Fruit fly (Drosophila melanogaster) whole organism, embryonic: Measurements from ENCODE around the gene CG42240.

Experiments used
- Abd-B ChIP-seq: fragments of 200-800 bp; sonication (Bioruptor generic); optimal IDR thresholded peaks from 2 replicates; lab custom pipeline; 2018; ENCODE audit warnings: missing biosample characterization, mild to moderate bottlenecking, missing genetic modification characterization, moderate library complexity
- Adf1 ChIP-seq: fragments of 200-800 bp; sonication (Bioruptor generic); IDR thresholded peaks from 2 replicates; pipeline ENCODE4 v1.3.6; 2022; ENCODE audit warnings: missing biosample characterization, missing genetic modification characterization
- Atf-2 ChIP-seq: fragments of 200-800 bp; sonication (Bioruptor generic); optimal IDR thresholded peaks from 2 replicates; lab custom pipeline; 2016; ENCODE audit warnings: missing biosample characterization, missing genetic modification characterization
- CG10209 ChIP-seq: fragments of 200-800 bp; sonication (Bioruptor generic); optimal IDR thresholded peaks from 3 replicates; lab custom pipeline; 2017; ENCODE audit warnings: missing biosample characterization, mild to moderate bottlenecking, missing genetic modification characterization, missing genetic modification reagents
- CG10543 ChIP-seq: fragments of 200-800 bp; sonication (Bioruptor generic); optimal IDR thresholded peaks from 3 replicates; lab custom pipeline; 2017; ENCODE audit warnings: missing biosample characterization, mild to moderate bottlenecking, missing genetic modification characterization, moderate library complexity
- CG10979 ChIP-seq: fragments of 200-800 bp; sonication (Bioruptor generic); optimal IDR thresholded peaks from 2 replicates; lab custom pipeline; 2018; ENCODE audit warnings: missing biosample characterization, mild to moderate bottlenecking, missing genetic modification characterization, moderate library complexity
- CG11093 ChIP-seq: fragments of 200-800 bp; sonication (Bioruptor generic); IDR thresholded peaks from 3 replicates; pipeline ENCODE4 v1.3.6; 2022; ENCODE audit warnings: missing biosample characterization, missing genetic modification characterization
- CG12104 ChIP-seq: fragments of 200-800 bp; sonication (Bioruptor generic); optimal IDR thresholded peaks from 3 replicates; lab custom pipeline; 2016; ENCODE audit warnings: missing biosample characterization, missing genetic modification characterization
- CG15073 ChIP-seq: fragments of 200-800 bp; sonication (Bioruptor generic); optimal IDR thresholded peaks from 2 replicates; lab custom pipeline; 2016; ENCODE audit warnings: missing biosample characterization, missing genetic modification characterization
- CG1529 ChIP-seq: fragments of 200-800 bp; sonication (Bioruptor generic); optimal IDR thresholded peaks from 3 replicates; lab custom pipeline; 2018; ENCODE audit warnings: missing biosample characterization, missing genetic modification characterization
- CG15696 ChIP-seq: fragments of 200-800 bp; sonication (Bioruptor generic); optimal IDR thresholded peaks from 2 replicates; lab custom pipeline; 2019; ENCODE audit warnings: missing biosample characterization, mild to moderate bottlenecking, missing genetic modification characterization, moderate library complexity
- CG16813 ChIP-seq: fragments of 200-800 bp; sonication (Bioruptor generic); IDR thresholded peaks from 3 replicates; pipeline ENCODE4 v1.3.6; 2022; ENCODE audit warnings: missing biosample characterization, missing genetic modification characterization; ENCODE audit not compliant: partially characterized antibody
- CG17186 ChIP-seq: fragments of 200-800 bp; sonication (Bioruptor generic); optimal IDR thresholded peaks from 3 replicates; lab custom pipeline; 2017; ENCODE audit warnings: missing biosample characterization, missing genetic modification reagents, missing genetic modification characterization
- CG2129 ChIP-seq: fragments of 200-800 bp; sonication (Bioruptor generic); IDR thresholded peaks from 2 replicates; pipeline ENCODE4 v1.3.6; 2022; ENCODE audit warnings: missing biosample characterization, missing genetic modification characterization; ENCODE audit not compliant: partially characterized antibody
- CG30020 ChIP-seq: fragments of 200-800 bp; optimal IDR thresholded peaks from 2 replicates; lab custom pipeline; 2019; ENCODE audit warnings: missing biosample characterization, mild to moderate bottlenecking, missing genetic modification characterization, moderate library complexity
- CG30403 ChIP-seq: fragments of 200-800 bp; sonication (Bioruptor generic); optimal IDR thresholded peaks from 3 replicates; lab custom pipeline; 2016; ENCODE audit warnings: missing biosample characterization, missing genetic modification characterization
- CG30431 ChIP-seq: fragments of 200-800 bp; sonication (Bioruptor generic); optimal IDR thresholded peaks from 2 replicates; lab custom pipeline; 2017; ENCODE audit warnings: missing biosample characterization, missing genetic modification characterization
- CG31388 ChIP-seq: fragments of 200-800 bp; sonication (Bioruptor generic); optimal IDR thresholded peaks from 2 replicates; lab custom pipeline; 2016; ENCODE audit warnings: missing biosample characterization, missing genetic modification characterization
- CG5245 ChIP-seq: fragments of 200-800 bp; sonication (Bioruptor generic); optimal IDR thresholded peaks from 3 replicates; lab custom pipeline; 2016; ENCODE audit warnings: missing biosample characterization, missing genetic modification characterization
- CG5953 ChIP-seq: fragments of 200-800 bp; sonication (Bioruptor generic); IDR thresholded peaks from 2 replicates; pipeline ENCODE4 v1.3.6; 2022; ENCODE audit warnings: missing biosample characterization, missing genetic modification characterization
- CG7963 ChIP-seq: fragments of 200-800 bp; sonication (Bioruptor generic); IDR thresholded peaks from 3 replicates; pipeline ENCODE4 v1.3.6; 2022; ENCODE audit warnings: missing biosample characterization, missing genetic modification characterization; ENCODE audit not compliant: partially characterized antibody
- Dip2 ChIP-seq: fragments of 200-800 bp; sonication (Bioruptor generic); IDR thresholded peaks from 2 replicates; pipeline ENCODE4 v1.3.6; 2022; ENCODE audit warnings: missing biosample characterization, missing genetic modification characterization
- Eip74EF ChIP-seq, 2 experiments: fragments of 200-800 bp in 1 of 2; fragments of >200 bp in 1 of 2; sonication (Bioruptor generic) in 1 of 2; optimal IDR thresholded peaks; 2 replicates each; lab custom pipeline; 2017 to 2019; ENCODE audit warnings: missing biosample characterization in 2 of 2, missing genetic modification characterization in 2 of 2, mild to moderate bottlenecking in 1 of 2, moderate library complexity in 1 of 2
- HLH3B ChIP-seq: fragments of 200-800 bp; sonication (Bioruptor generic); IDR thresholded peaks from 2 replicates; pipeline ENCODE4 v1.3.6; 2022; ENCODE audit warnings: missing biosample characterization, missing genetic modification characterization
- HLH54F ChIP-seq: fragments of 200-800 bp; sonication (Bioruptor generic); optimal IDR thresholded peaks from 3 replicates; lab custom pipeline; 2016; ENCODE audit warnings: missing biosample characterization, missing genetic modification characterization
- Neu2 ChIP-seq: fragments of 200-800 bp; sonication (Bioruptor generic); optimal IDR thresholded peaks from 3 replicates; lab custom pipeline; 2016; ENCODE audit warnings: missing biosample characterization, missing genetic modification characterization, borderline replicate concordance
- Rfx ChIP-seq: fragments of 200-800 bp; sonication (Bioruptor generic); IDR thresholded peaks from 2 replicates; pipeline ENCODE4 v1.3.6; 2022; ENCODE audit warnings: missing biosample characterization, missing genetic modification characterization
- Rx ChIP-seq: fragments of 200-800 bp; sonication (Bioruptor generic); IDR thresholded peaks from 2 replicates; pipeline ENCODE4 v1.3.6; 2022; ENCODE audit warnings: missing biosample characterization, missing genetic modification characterization
- Spps ChIP-seq: fragments of 200-800 bp; sonication (Bioruptor generic); optimal IDR thresholded peaks from 2 replicates; lab custom pipeline; 2018; ENCODE audit warnings: missing biosample characterization, mild to moderate bottlenecking, missing genetic modification characterization
- Sry-δ ChIP-seq: fragments of 200-800 bp; sonication (Bioruptor generic); optimal IDR thresholded peaks from 2 replicates; lab custom pipeline; 2016; ENCODE audit warnings: missing biosample characterization, missing genetic modification characterization
- Ssrp ChIP-seq: fragments of 200-800 bp; sonication (Bioruptor generic); optimal IDR thresholded peaks from 2 replicates; lab custom pipeline; 2018; ENCODE audit warnings: missing biosample characterization, mild to moderate bottlenecking, missing genetic modification characterization, moderate library complexity
- Xrp1 ChIP-seq: fragments of 200-800 bp; sonication (Bioruptor generic); IDR thresholded peaks from 2 replicates; pipeline ENCODE4 v1.3.6; 2022; ENCODE audit warnings: missing biosample characterization, missing genetic modification characterization
- amos ChIP-seq: fragments of 200-800 bp; sonication (Bioruptor generic); IDR thresholded peaks from 2 replicates; pipeline ENCODE4 v1.3.6; 2022; ENCODE audit warnings: missing biosample characterization, missing genetic modification characterization; ENCODE audit not compliant: partially characterized antibody
- ara ChIP-seq: fragments of 200-800 bp; sonication (Bioruptor generic); IDR thresholded peaks from 2 replicates; pipeline ENCODE4 v1.3.6; 2022; ENCODE audit warnings: missing biosample characterization, missing genetic modification characterization
- ase ChIP-seq: fragments of 200-800 bp; sonication (Bioruptor generic); IDR thresholded peaks from 3 replicates; pipeline ENCODE4 v1.3.6; 2022; ENCODE audit warnings: missing biosample characterization, missing genetic modification characterization
- cg ChIP-seq: fragments of 200-800 bp; sonication (Bioruptor generic); optimal IDR thresholded peaks from 3 replicates; lab custom pipeline; 2019; ENCODE audit warnings: missing biosample characterization, mild to moderate bottlenecking, missing genetic modification characterization, moderate library complexity
- da ChIP-seq: fragments of 200-800 bp; sonication (Bioruptor generic); optimal IDR thresholded peaks from 2 replicates; lab custom pipeline; 2016; ENCODE audit warnings: missing biosample characterization, missing genetic modification characterization
- dmrt11E ChIP-seq: fragments of 200-800 bp; sonication (Bioruptor generic); optimal IDR thresholded peaks from 3 replicates; lab custom pipeline; 2018; ENCODE audit warnings: missing biosample characterization, mild to moderate bottlenecking, missing genetic modification characterization, moderate library complexity
- gce ChIP-seq: fragments of 200-800 bp; sonication (Bioruptor generic); IDR thresholded peaks from 3 replicates; pipeline ENCODE4 v1.3.6; 2022; ENCODE audit warnings: missing biosample characterization, missing genetic modification characterization
- hkb ChIP-seq, 2 experiments: fragments of 200-800 bp in 1 of 2; fragments of >200 bp in 1 of 2; sonication (Bioruptor generic) in 1 of 2; IDR thresholded peaks in 1 of 2; optimal IDR thresholded peaks in 1 of 2; 2 replicates each; pipeline versions ENCODE4 v1.3.6 to Lab custom; 2017 to 2022; ENCODE audit warnings: missing biosample characterization in 1 of 2, missing genetic modification characterization in 1 of 2
- kay ChIP-seq: fragments of 200-800 bp; sonication (Bioruptor generic); optimal IDR thresholded peaks from 2 replicates; lab custom pipeline; 2016; ENCODE audit warnings: missing biosample characterization, missing genetic modification characterization
- phol ChIP-seq: fragments of 200-800 bp; sonication (Bioruptor generic); optimal IDR thresholded peaks from 3 replicates; lab custom pipeline; 2018; ENCODE audit warnings: missing biosample characterization, mild to moderate bottlenecking, missing genetic modification characterization, moderate library complexity
- psq ChIP-seq: fragments of 200-800 bp; sonication (Bioruptor generic); optimal IDR thresholded peaks from 2 replicates; lab custom pipeline; 2017; ENCODE audit warnings: missing biosample characterization, missing genetic modification characterization
- salm ChIP-seq: fragments of 200-800 bp; sonication (Bioruptor generic); optimal IDR thresholded peaks from 2 replicates; lab custom pipeline; 2018; ENCODE audit warnings: missing biosample characterization, mild to moderate bottlenecking, missing genetic modification characterization
- scrt ChIP-seq: fragments of 200-800 bp; sonication (Bioruptor generic); optimal IDR thresholded peaks from 2 replicates; lab custom pipeline; 2018; ENCODE audit warnings: missing biosample characterization, mild to moderate bottlenecking, missing genetic modification characterization, moderate library complexity
- sens-2 ChIP-seq: fragments of 200-800 bp; sonication (Bioruptor generic); IDR thresholded peaks from 2 replicates; pipeline ENCODE4 v1.3.6; 2022; ENCODE audit warnings: missing biosample characterization, missing genetic modification characterization
- sima ChIP-seq: fragments of 200-800 bp; sonication (Bioruptor generic); optimal IDR thresholded peaks from 2 replicates; lab custom pipeline; 2016; ENCODE audit warnings: missing biosample characterization, missing genetic modification characterization
- ssp ChIP-seq: fragments of 200-800 bp; sonication (Bioruptor generic); IDR thresholded peaks from 2 replicates; pipeline ENCODE4 v1.3.6; 2022; ENCODE audit warnings: missing biosample characterization, missing genetic modification characterization
- wek ChIP-seq: fragments of 200-800 bp; sonication (Bioruptor generic); optimal IDR thresholded peaks from 3 replicates; lab custom pipeline; 2018; ENCODE audit warnings: missing biosample characterization, mild to moderate bottlenecking, missing genetic modification characterization, moderate library complexity

CG42240 gene

dm6 chrX:6339970-6340548 is 9.4 kb downstream of the CG42240 start (continued):
- TF ChIP-seq wek (GFP tag; lab: Kevin White, UChicago): no peak
- peak; percentile 60; the same call in 1 of the 2 replicates for TF ChIP-seq HLH3B
- TF ChIP-seq Rx: peak; percentile 56; the same call in 1 of the 2 replicates
- TF ChIP-seq CG31388 (GFP tag; lab: Kevin White, UChicago): no peak
- TF ChIP-seq CG5245 (GFP tag; lab: Kevin White, UChicago): no peak
- no peak for TF ChIP-seq CG30431
- TF ChIP-seq Xrp1 (GFP tag; lab: Robert Waterston, UW): peak; percentile 75
- TF ChIP-seq CG17186: no peak
- no peak for TF ChIP-seq dmrt11E (tag; lab: Kevin White, UChicago)
- TF ChIP-seq Ssrp (tag; lab: Kevin White, UChicago): peak; percentile 46
- TF ChIP-seq ara (GFP tag; lab: Robert Waterston, UW): peak; percentile 62; the same call in 1 of the 2 replicates
- TF ChIP-seq scrt: peak; percentile 54
- TF ChIP-seq amos (GFP tag; lab: Robert Waterston, UW): no peak
- peak; percentile 59; the same call in 2 of the 3 replicates for TF ChIP-seq ase (GFP tag; lab: Robert Waterston, UW)
- no peak for TF ChIP-seq CG15073
- no peak for TF ChIP-seq CG7963 (GFP tag; lab: Robert Waterston, UW)
- TF ChIP-seq CG30403 (GFP tag; lab: Kevin White, UChicago): peak; percentile 43
- TF ChIP-seq Neu2 (GFP tag; lab: Kevin White, UChicago): no peak
- TF ChIP-seq Atf-2: no peak
- TF ChIP-seq kay: no peak
- TF ChIP-seq CG15696 (tag; lab: Kevin White, UChicago): no peak
- no peak for TF ChIP-seq Sry-δ (GFP tag; lab: Kevin White, UChicago)
- peak; percentile 93 for TF ChIP-seq psq (GFP tag; lab: Kevin White, UChicago)
- peak; percentile 57 for TF ChIP-seq phol
- no peak for TF ChIP-seq Dip2 (GFP tag; lab: Robert Waterston, UW)
- no peak for TF ChIP-seq CG10543 (GFP tag; lab: Kevin White, UChicago)
- TF ChIP-seq Eip74EF (GFP tag; optimal IDR thresholded peaks at IDR 0.05; lab: Kevin White, UChicago): peak in 1 of 2 experiments; percentile 39
- peak; percentile 22 for TF ChIP-seq Spps (tag; lab: Kevin White, UChicago)
- peak; percentile 57 for TF ChIP-seq ssp (GFP tag; lab: Robert Waterston, UW)
- no peak for TF ChIP-seq CG16813 (GFP tag; lab: Robert Waterston, UW)
- TF ChIP-seq CG12104 (GFP tag; lab: Kevin White, UChicago): peak; percentile 41
- peak; percentile 38 for TF ChIP-seq salm (tag; lab: Kevin White, UChicago)
- TF ChIP-seq Adf1 (GFP tag; lab: Robert Waterston, UW): no peak; the same call in 1 of the 2 replicates
- TF ChIP-seq sima (GFP tag; lab: Kevin White, UChicago): no peak
- peak; percentile 55; the same call in 1 of the 3 replicates for TF ChIP-seq gce (GFP tag; lab: Robert Waterston, UW)
- peak; percentile 34 for TF ChIP-seq CG10209 (GFP tag; lab: Kevin White, UChicago)
- TF ChIP-seq cg: no peak
- no peak for TF ChIP-seq CG2129
- peak; percentile 47 for TF ChIP-seq HLH54F (GFP tag; lab: Kevin White, UChicago)
- TF ChIP-seq CG30020 (tag; lab: Kevin White, UChicago): no peak
- peak; percentile 70 for TF ChIP-seq Rfx
- TF ChIP-seq CG11093 (GFP tag; lab: Robert Waterston, UW): no peak
- TF ChIP-seq Abd-B (GFP tag; lab: Kevin White, UChicago): peak; percentile 49
- peak; percentile 23 for TF ChIP-seq CG1529 (GFP tag; lab: Kevin White, UChicago)
- TF ChIP-seq CG10979 (tag; lab: Kevin White, UChicago): peak; percentile 50
- no peak for TF ChIP-seq hkb (optimal IDR thresholded peaks at IDR 0.05; lab: Kevin White, UChicago)
- peak; percentile 48; the same call in 1 of the 2 replicates for TF ChIP-seq hkb (GFP tag; IDR thresholded peaks at IDR 0.05; lab: Robert Waterston, UW)
- TF ChIP-seq CG5953: no peak
- no peak for TF ChIP-seq da (GFP tag; lab: Kevin White, UChicago)
- peak; percentile 43; the same call in 1 of the 2 replicates for TF ChIP-seq sens-2 (GFP tag; lab: Robert Waterston, UW)
